Worm (Caenorhabditis elegans) whole organism, L4 larva: ENCODE measurements around the gene sre-7.
A peak's percentile ranks its signal among the peaks of the same experiment; 100 is the strongest.

Experiments used
- D1046.2 ChIP-seq: fragments of 200-800 bp; sonication (Bioruptor generic); IDR thresholded peaks from 2 replicates; pipeline ENCODE4 v1.3.6; 2022; ENCODE audit warnings: missing genetic modification characterization, missing compliant biosample characterization
- T26A8.4 ChIP-seq: fragments of 200-800 bp; sonication (Bioruptor generic); IDR thresholded peaks from 2 replicates; pipeline ENCODE4 v1.3.6; 2022; ENCODE audit warnings: missing genetic modification characterization, missing compliant biosample characterization
- aly-2 ChIP-seq: sonication (generic microtip); optimal IDR thresholded peaks from 2 replicates; lab custom pipeline; 2018; ENCODE audit warnings: missing biosample characterization, missing genetic modification characterization
- lin-15B ChIP-seq: fragments of 150-350 bp; sonication (generic microtip); optimal IDR thresholded peaks from 3 replicates; lab custom pipeline; 2014; ENCODE audit warnings: missing biosample characterization, missing genetic modification characterization
- lir-3 ChIP-seq: sonication (generic microtip); optimal IDR thresholded peaks from 2 replicates; lab custom pipeline; 2016; ENCODE audit warnings: mild to moderate bottlenecking, missing genetic modification characterization, missing compliant biosample characterization
- rbr-2 ChIP-seq: sonication (generic microtip); optimal IDR thresholded peaks from 2 replicates; lab custom pipeline; 2016; ENCODE audit warnings: missing genotype, missing genetic modification characterization, missing compliant biosample characterization
- spr-1 ChIP-seq: sonication (generic microtip); optimal IDR thresholded peaks from 2 replicates; lab custom pipeline; 2016; ENCODE audit warnings: mild to moderate bottlenecking, missing genetic modification characterization, missing compliant biosample characterization
- spr-3 ChIP-seq: fragments of 200-800 bp; sonication (Bioruptor generic); optimal IDR thresholded peaks from 2 replicates; lab custom pipeline; 2018; ENCODE audit warnings: mild to moderate bottlenecking, missing genetic modification characterization, missing compliant biosample characterization
- unc-39 ChIP-seq: sonication (generic microtip); optimal IDR thresholded peaks from 2 replicates; lab custom pipeline; 2017; ENCODE audit warnings: missing biosample characterization, missing genetic modification characterization
- zfp-2 ChIP-seq: sonication (generic microtip); optimal IDR thresholded peaks from 2 replicates; lab custom pipeline; 2016; ENCODE audit warnings: mild to moderate bottlenecking, missing genetic modification characterization, missing compliant biosample characterization
- ztf-11 ChIP-seq: fragments of 150-350 bp; optimal IDR thresholded peaks from 2 replicates; lab custom pipeline; 2014; ENCODE audit warnings: missing biosample characterization, missing genetic modification characterization

- TF ChIP-seq spr-3 (no peak), lin-15B (tag; lab: Kevin White, UChicago) (no peak), ztf-11 (tag; lab: Kevin White, UChicago) (no peak), T26A8.4 (no peak), rbr-2 (tag; lab: Kevin White, UChicago) (no peak), unc-39 (no peak), D1046.2 (GFP tag; lab: Robert Waterston, UW) (0 out of 2 replicates have a peak, but pooled peaks have one; percentile 12), aly-2 (no peak), lir-3 (no peak), spr-1 (tag; lab: Kevin White, UChicago) (no peak), zfp-2 (tag; lab: Kevin White, UChicago) (no peak)
Measured at ce11 chrV:14194514-14194913, 49.5 kb upstream of the sre-7 start.
